Worm (Caenorhabditis elegans): ENCODE data around the gene W08F4.13.

Gene W08F4.13

DNA sequence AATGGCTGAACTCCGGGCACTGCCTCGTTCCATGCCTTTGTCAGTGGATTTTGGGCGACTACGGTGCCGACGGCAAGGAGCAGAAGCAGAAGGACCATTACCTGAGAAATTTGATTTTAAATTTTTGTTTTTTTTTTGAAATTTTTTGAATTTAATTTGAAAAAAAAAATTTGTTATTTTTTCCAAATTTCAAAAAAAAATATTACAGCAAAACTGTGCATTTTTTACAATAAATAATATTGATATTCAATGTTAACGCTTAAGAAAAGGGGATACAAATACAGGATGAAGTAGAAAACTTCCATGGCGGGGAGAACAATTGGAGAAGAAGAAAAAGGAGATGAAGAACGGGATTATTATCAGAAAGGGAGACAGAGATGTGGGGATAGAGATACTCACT is 12.6 kb upstream of the W08F4.13 start, which contains the start of gene mlt-8:
TSS of gene mlt-8 (minus strand) at position 101 of the 400 bp plus-strand sequence.
- no peak for TF ChIP-seq D2030.7 (GFP tag; IDR thresholded peaks at IDR 0.05)

DNA sequence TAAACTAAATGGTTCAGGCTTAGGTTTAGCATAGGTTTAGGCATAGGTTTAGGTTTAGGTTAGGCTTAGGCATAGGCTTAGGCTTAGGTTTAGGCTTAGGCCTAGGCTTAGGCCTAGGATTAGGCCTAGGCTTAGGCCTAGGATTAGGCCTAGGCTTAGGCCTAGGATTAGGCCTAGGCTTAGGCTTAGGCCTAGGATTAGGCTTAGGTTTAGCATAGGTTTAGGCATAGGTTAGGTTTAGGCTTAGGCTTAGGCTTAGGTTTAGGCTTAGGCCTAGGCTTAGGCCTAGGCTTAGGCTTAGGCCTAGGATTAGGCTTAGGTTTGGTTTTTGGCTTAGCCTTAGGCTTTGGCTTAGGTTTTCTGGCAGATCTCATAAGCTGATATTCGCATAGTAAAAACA is 11.0 kb upstream of the W08F4.13 start:
- TF ChIP-seq aptf-2 (GFP tag; conservative IDR thresholded peaks at IDR 0.05) (0 out of 2 replicates have a peak, but pooled peaks have one; percentile 16), lag-1 (GFP tag; IDR thresholded peaks at IDR 0.05) (0 out of 2 replicates have a peak, but pooled peaks have one; percentile 26)

DNA sequence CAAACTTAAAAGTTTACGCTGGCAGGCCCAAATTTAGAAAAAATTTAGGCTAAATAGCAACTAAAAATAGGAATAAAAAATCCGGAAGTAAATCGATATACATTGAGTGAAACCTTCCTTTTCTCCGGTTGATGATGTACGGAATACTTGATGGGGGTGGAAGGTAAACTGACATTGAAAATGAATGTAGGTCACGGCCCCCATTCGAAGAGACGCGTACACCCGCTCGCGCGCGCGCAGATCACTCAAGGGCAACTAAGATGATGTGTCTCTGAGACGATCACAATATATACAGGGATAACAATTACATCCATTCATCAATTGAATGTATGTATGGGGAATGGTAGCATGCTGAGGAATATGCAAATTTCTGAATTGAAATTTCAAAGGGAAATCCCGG is 10.5 kb upstream of the W08F4.13 start:
- TF ChIP-seq bed-1 (GFP tag; IDR thresholded peaks at IDR 0.05) (no peak), efl-1 (GFP tag; optimal IDR thresholded peaks at IDR 0.05) (no peak), Y79H2A.3 (GFP tag; conservative IDR thresholded peaks at IDR 0.05) (no peak), fkh-3 (tag; optimal IDR thresholded peaks at IDR 0.05) (no peak), aptf-3 (GFP tag; IDR thresholded peaks at IDR 0.05) (no peak), hmg-20 (GFP tag; IDR thresholded peaks at IDR 0.05) (no peak), repo-1 (tag; optimal IDR thresholded peaks at IDR 0.05) (no peak), egl-18 (GFP tag; IDR thresholded peaks at IDR 0.05) (no peak)

ce11 chrII:577632-578031 is 7.0 kb upstream of the W08F4.13 start, which contains the start of gene W08F4.7:
W08F4.7 (minus strand) TSS chrII:577732.
- no peak for TF ChIP-seq F22D6.2 (tag; optimal IDR thresholded peaks at IDR 0.05)
- TF ChIP-seq Y79H2A.3 (GFP tag; conservative IDR thresholded peaks at IDR 0.05) = no peak
- TF ChIP-seq bed-1 (GFP tag; IDR thresholded peaks at IDR 0.05) = no peak
- no peak for TF ChIP-seq ets-4 (GFP tag; optimal IDR thresholded peaks at IDR 0.05)
- TF ChIP-seq cebp-1 (GFP tag; IDR thresholded peaks at IDR 0.05) = no peak
- no peak for TF ChIP-seq cebp-1 (tag; optimal IDR thresholded peaks at IDR 0.05)
- TF ChIP-seq hmg-1.2 (GFP tag; IDR thresholded peaks at IDR 0.05) = no peak
- no peak for TF ChIP-seq F37B4.10 (GFP tag; IDR thresholded peaks at IDR 0.05)
- no peak for TF ChIP-seq Y56A3A.18 (GFP tag; IDR thresholded peaks at IDR 0.05)
- TF ChIP-seq dpff-1 (tag; optimal IDR thresholded peaks at IDR 0.05) = no peak
- TF ChIP-seq mes-4 (tag; optimal IDR thresholded peaks at IDR 0.05) = no peak
- no peak for TF ChIP-seq rec-8 (tag; optimal IDR thresholded peaks at IDR 0.05)
- no peak for TF ChIP-seq F33H1.4 (GFP tag; IDR thresholded peaks at IDR 0.05)
- no peak for TF ChIP-seq unc-130 (GFP tag; optimal IDR thresholded peaks at IDR 0.05)
- no peak for TF ChIP-seq tlf-1 (GFP tag; optimal IDR thresholded peaks at IDR 0.05)
- peak; percentile 42 for TF ChIP-seq hrde-1 (tag; optimal IDR thresholded peaks at IDR 0.05; ENCODE audit: borderline replicate concordance)
- TF ChIP-seq ceh-27 (GFP tag; optimal IDR thresholded peaks at IDR 0.05) = no peak
- TF ChIP-seq tbx-9 (tag; optimal IDR thresholded peaks at IDR 0.05; ENCODE audit: borderline replicate concordance) = no peak
- TF ChIP-seq snpc-3.4 (tag; optimal IDR thresholded peaks at IDR 0.05) = peak; percentile 30
- TF ChIP-seq hlh-26 (GFP tag; conservative IDR thresholded peaks at IDR 0.05) = no peak
- TF ChIP-seq lin-54 (GFP tag; optimal IDR thresholded peaks at IDR 0.05) = no peak
- TF ChIP-seq rcor-1 (GFP tag; IDR thresholded peaks at IDR 0.05) = no peak
- no peak for TF ChIP-seq attf-5 (GFP tag; optimal IDR thresholded peaks at IDR 0.05)
- TF ChIP-seq let-607 (tag; optimal IDR thresholded peaks at IDR 0.05) = no peak
- TF ChIP-seq zfh-2 (GFP tag; conservative IDR thresholded peaks at IDR 0.05) = no peak
- no peak for TF ChIP-seq zim-3 (tag; optimal IDR thresholded peaks at IDR 0.05)
- TF ChIP-seq ama-1 (optimal IDR thresholded peaks at IDR 0.05) = no peak
- TF ChIP-seq ama-1 (GFP tag; optimal IDR thresholded peaks at IDR 0.05) = peak in 1 of 2 experiments; percentile 38
- no peak for TF ChIP-seq xnd-1 (tag; optimal IDR thresholded peaks at IDR 0.05)
- no peak for TF ChIP-seq hmg-20 (GFP tag; IDR thresholded peaks at IDR 0.05)
- TF ChIP-seq Y95B8A.8 (GFP tag; IDR thresholded peaks at IDR 0.05) = no peak
- no peak for TF ChIP-seq let-526 (GFP tag; IDR thresholded peaks at IDR 0.05)
- no peak for TF ChIP-seq tbp1 (GFP tag; optimal IDR thresholded peaks at IDR 0.05)
- TF ChIP-seq bed-2 (GFP tag; IDR thresholded peaks at IDR 0.05) = no peak
- no peak for TF ChIP-seq ceh-79 (tag; optimal IDR thresholded peaks at IDR 0.05)
- TF ChIP-seq B0336.3 (GFP tag; IDR thresholded peaks at IDR 0.05) = peak; percentile 26; the same call in 1 of the 2 replicates
